Worm (Caenorhabditis elegans) whole organism, L4 larva: ENCODE data around the gene clhm-1.

Experiments used
- D1046.2 ChIP-seq: fragments of 200-800 bp; sonication (Bioruptor generic); IDR thresholded peaks from 2 replicates; pipeline ENCODE4 v1.3.6; 2022; ENCODE audit warnings: missing genetic modification characterization, missing compliant biosample characterization
- F10B5.3 ChIP-seq: sonication (generic microtip); optimal IDR thresholded peaks from 2 replicates; lab custom pipeline; 2016; ENCODE audit warnings: mild to moderate bottlenecking, missing genetic modification characterization, missing compliant biosample characterization
- F26F4.8 ChIP-seq: fragments of 200-800 bp; sonication (Bioruptor generic); conservative IDR thresholded peaks from 2 replicates; pipeline ENCODE4 v1.3.6; 2022; ENCODE audit warnings: missing genetic modification characterization, missing compliant biosample characterization
- F37D6.2 ChIP-seq: sonication (generic microtip); optimal IDR thresholded peaks from 2 replicates; lab custom pipeline; 2016; ENCODE audit warnings: mild to moderate bottlenecking, missing genetic modification characterization, missing compliant biosample characterization
- R02D3.7 ChIP-seq: fragments of 150-350 bp; sonication (generic microtip); optimal IDR thresholded peaks from 3 replicates; lab custom pipeline; 2014; ENCODE audit warnings: missing biosample characterization, missing genetic modification characterization
- T26A8.4 ChIP-seq: fragments of 200-800 bp; sonication (Bioruptor generic); IDR thresholded peaks from 2 replicates; pipeline ENCODE4 v1.3.6; 2022; ENCODE audit warnings: missing genetic modification characterization, missing compliant biosample characterization
- Y75B8A.6 ChIP-seq: fragments of 200-800 bp; sonication (Bioruptor generic); IDR thresholded peaks from 2 replicates; pipeline ENCODE4 v1.3.6; 2022; ENCODE audit warnings: missing genetic modification reagents, missing genetic modification characterization, missing compliant biosample characterization
- ZK337.2 ChIP-seq: fragments of 200-800 bp; sonication (Bioruptor generic); IDR thresholded peaks from 2 replicates; pipeline ENCODE4 v1.3.6; 2022; ENCODE audit warnings: missing genetic modification reagents, missing genetic modification characterization, missing compliant biosample characterization
- aha-1 ChIP-seq: fragments of 150-350 bp; peaks from one replicate; lab custom pipeline; 2014; ENCODE audit warnings: missing biosample characterization, missing genetic modification characterization
- aly-2 ChIP-seq: sonication (generic microtip); optimal IDR thresholded peaks from 2 replicates; lab custom pipeline; 2018; ENCODE audit warnings: missing biosample characterization, missing genetic modification characterization
- ama-1 ChIP-seq: fragments of 150-350 bp; optimal IDR thresholded peaks from 2 replicates; lab custom pipeline; 2014; ENCODE audit warnings: inconsistent platforms, mixed read lengths
- arid-1 ChIP-seq: fragments of 200-800 bp; sonication (Bioruptor generic); conservative IDR thresholded peaks from 2 replicates; pipeline ENCODE4 v1.3.6; 2022; ENCODE audit warnings: missing genetic modification reagents, missing genetic modification characterization, missing compliant biosample characterization
- ceh-20 ChIP-seq: fragments of 200-800 bp; sonication (Bioruptor generic); IDR thresholded peaks from 2 replicates; pipeline ENCODE4 v1.3.6; 2022; ENCODE audit warnings: missing genetic modification reagents, missing genetic modification characterization, missing compliant biosample characterization
- ceh-44 ChIP-seq: fragments of 200-800 bp; sonication (Bioruptor generic); IDR thresholded peaks from 2 replicates; pipeline ENCODE4 v1.3.6; 2022; ENCODE audit warnings: missing genetic modification reagents, missing genetic modification characterization, missing compliant biosample characterization
- cey-2 ChIP-seq: sonication (generic microtip); optimal IDR thresholded peaks from 3 replicates; lab custom pipeline; 2017; ENCODE audit warnings: missing genetic modification characterization, mild to moderate bottlenecking, missing compliant biosample characterization, antibody characterized with exemption, borderline replicate concordance; ENCODE audit not compliant: insufficient read depth
- daf-8 ChIP-seq: fragments of 200-800 bp; sonication (Bioruptor generic); IDR thresholded peaks from 2 replicates; pipeline ENCODE4 v1.3.6; 2022; ENCODE audit warnings: missing genetic modification characterization, missing compliant biosample characterization
- dve-1 ChIP-seq: sonication (generic microtip); optimal IDR thresholded peaks from 2 replicates; lab custom pipeline; 2017; ENCODE audit warnings: antibody characterized with exemption, mild to moderate bottlenecking, missing genetic modification characterization, missing compliant biosample characterization; ENCODE audit not compliant: insufficient read depth
- egl-43 ChIP-seq: fragments of 200-800 bp; sonication (Bioruptor generic); IDR thresholded peaks from 2 replicates; pipeline ENCODE4 v1.3.6; 2022; ENCODE audit warnings: missing genetic modification reagents, missing genetic modification characterization, missing compliant biosample characterization
- fkh-10 ChIP-seq: fragments of 150-350 bp; optimal IDR thresholded peaks from 2 replicates; lab custom pipeline; 2014; ENCODE audit warnings: missing biosample characterization, missing genetic modification reagents, missing genetic modification characterization
- hif-1 ChIP-seq, 2 experiments: sonication (generic microtip); optimal IDR thresholded peaks; 2 replicates each; lab custom pipeline; 2016 to 2017; ENCODE audit warnings: missing compliant biosample characterization in 2 of 2, missing genetic modification characterization in 2 of 2, missing genetic modification reagents in 2 of 2, missing genotype in 2 of 2, mild to moderate bottlenecking in 1 of 2
- hlh-30 ChIP-seq: sonication (generic microtip); optimal IDR thresholded peaks from 2 replicates; lab custom pipeline; 2017; ENCODE audit warnings: antibody characterized with exemption, mild to moderate bottlenecking, missing genetic modification characterization, missing compliant biosample characterization; ENCODE audit not compliant: insufficient read depth
- hmg-1.1 ChIP-seq: fragments of 200-800 bp; sonication (Bioruptor generic); IDR thresholded peaks from 2 replicates; pipeline ENCODE4 v1.3.6; 2022; ENCODE audit warnings: missing genetic modification reagents, missing genetic modification characterization, missing compliant biosample characterization
- jun-1 ChIP-seq: fragments of 150-350 bp; optimal IDR thresholded peaks from 2 replicates; lab custom pipeline; 2014; ENCODE audit warnings: missing biosample characterization, missing genetic modification reagents, missing genetic modification characterization
- lim-7 ChIP-seq: fragments of 200-800 bp; sonication (Bioruptor generic); IDR thresholded peaks from 2 replicates; pipeline ENCODE4 v1.3.6; 2022; ENCODE audit warnings: missing genetic modification characterization, missing compliant biosample characterization
- lin-29 ChIP-seq: fragments of 200-800 bp; sonication (Bioruptor generic); IDR thresholded peaks from 2 replicates; pipeline ENCODE4 v1.3.6; 2022; ENCODE audit warnings: missing genetic modification reagents, missing genetic modification characterization, missing compliant biosample characterization
- lin-38 ChIP-seq: fragments of 200-800 bp; sonication (Bioruptor generic); IDR thresholded peaks from 2 replicates; pipeline ENCODE4 v1.3.6; 2022; ENCODE audit warnings: missing genetic modification reagents, missing genetic modification characterization, missing compliant biosample characterization
- lin-39 ChIP-seq: fragments of 150-350 bp; optimal IDR thresholded peaks from 2 replicates; lab custom pipeline; 2014; ENCODE audit warnings: missing biosample characterization, missing genetic modification reagents, missing genetic modification characterization
- lir-3 ChIP-seq: sonication (generic microtip); optimal IDR thresholded peaks from 2 replicates; lab custom pipeline; 2016; ENCODE audit warnings: mild to moderate bottlenecking, missing genetic modification characterization, missing compliant biosample characterization
- lsy-2 ChIP-seq, 2 experiments: fragments of 150-350 bp in 1 of 2; sonication (generic microtip) in 1 of 2; optimal IDR thresholded peaks; 2 replicates each; lab custom pipeline; 2014 to 2017; ENCODE audit warnings: missing biosample characterization in 2 of 2, missing genetic modification characterization in 2 of 2
- madf-5 ChIP-seq, 2 experiments: fragments of 200-800 bp; sonication (Bioruptor generic); IDR thresholded peaks; 2 replicates each; pipeline ENCODE4 v1.3.6; 2022; ENCODE audit warnings: missing compliant biosample characterization in 2 of 2, missing genetic modification characterization in 2 of 2
- mdl-1 ChIP-seq, 2 experiments: fragments of 150-350 bp in 1 of 2; sonication (generic microtip) in 1 of 2; optimal IDR thresholded peaks; 2 replicates each; lab custom pipeline; 2014 to 2017; ENCODE audit warnings: missing biosample characterization in 2 of 2, missing genetic modification characterization in 2 of 2
- mdt-29 ChIP-seq: fragments of 200-800 bp; sonication (Bioruptor generic); IDR thresholded peaks from 2 replicates; pipeline ENCODE4 v1.3.6; 2022; ENCODE audit warnings: missing genetic modification reagents, missing genetic modification characterization, missing compliant biosample characterization
- mep-1 ChIP-seq: fragments of 150-350 bp; sonication (generic microtip); optimal IDR thresholded peaks from 3 replicates; lab custom pipeline; 2014; ENCODE audit warnings: missing biosample characterization, missing genetic modification characterization
- mes-2 ChIP-seq: sonication (generic microtip); optimal IDR thresholded peaks from 2 replicates; lab custom pipeline; 2016; ENCODE audit warnings: missing genotype, mild to moderate bottlenecking, missing genetic modification characterization, missing compliant biosample characterization; ENCODE audit not compliant: poor library complexity, severe bottlenecking
- nhr-10 ChIP-seq: fragments of 150-350 bp; optimal IDR thresholded peaks from 2 replicates; lab custom pipeline; 2014; ENCODE audit warnings: missing biosample characterization, missing genetic modification characterization
- nhr-102 ChIP-seq: sonication (generic microtip); optimal IDR thresholded peaks from 2 replicates; lab custom pipeline; 2016; ENCODE audit warnings: mild to moderate bottlenecking, missing genetic modification characterization, moderate library complexity, missing compliant biosample characterization
- nhr-111 ChIP-seq: fragments of 200-800 bp; sonication (Bioruptor generic); optimal IDR thresholded peaks from 2 replicates; lab custom pipeline; 2018; ENCODE audit warnings: mild to moderate bottlenecking, missing genetic modification characterization, missing compliant biosample characterization
- nhr-28 ChIP-seq: fragments of 150-350 bp; optimal IDR thresholded peaks from 2 replicates; lab custom pipeline; 2014; ENCODE audit warnings: missing biosample characterization, missing genetic modification characterization
- nhr-48 ChIP-seq: sonication (generic microtip); optimal IDR thresholded peaks from 2 replicates; lab custom pipeline; 2016; ENCODE audit warnings: mild to moderate bottlenecking, missing genetic modification characterization, missing compliant biosample characterization
- nhr-76 ChIP-seq: fragments of 150-350 bp; optimal IDR thresholded peaks from 2 replicates; lab custom pipeline; 2014; ENCODE audit warnings: missing biosample characterization, missing genetic modification characterization
- nhr-77 ChIP-seq: fragments of 150-350 bp; optimal IDR thresholded peaks from 2 replicates; lab custom pipeline; 2014; ENCODE audit warnings: missing biosample characterization, missing genetic modification characterization
- pqm-1 ChIP-seq: sonication (generic microtip); optimal IDR thresholded peaks from 2 replicates; lab custom pipeline; 2017; ENCODE audit warnings: missing biosample characterization, missing genetic modification characterization
- sdz-12 ChIP-seq: fragments of 200-800 bp; sonication (Bioruptor generic); optimal IDR thresholded peaks from 2 replicates; lab custom pipeline; 2018; ENCODE audit warnings: mild to moderate bottlenecking, missing genetic modification characterization, missing compliant biosample characterization
- snpc-4 ChIP-seq: fragments of 150-350 bp; optimal IDR thresholded peaks from 2 replicates; lab custom pipeline; 2014; ENCODE audit warnings: missing biosample characterization, missing genetic modification characterization
- vab-7 ChIP-seq: fragments of 200-800 bp; sonication (Bioruptor generic); IDR thresholded peaks from 2 replicates; pipeline ENCODE4 v1.3.6; 2022; ENCODE audit warnings: missing genetic modification reagents, missing genetic modification characterization, missing compliant biosample characterization
- zfp-3 ChIP-seq: fragments of 200-800 bp; sonication (Bioruptor generic); conservative IDR thresholded peaks from 2 replicates; pipeline ENCODE4 v1.3.6; 2022; ENCODE audit warnings: missing genetic modification reagents, missing genetic modification characterization, missing compliant biosample characterization
- ztf-11 ChIP-seq: fragments of 150-350 bp; optimal IDR thresholded peaks from 2 replicates; lab custom pipeline; 2014; ENCODE audit warnings: missing biosample characterization, missing genetic modification characterization
- ztf-7 ChIP-seq: fragments of 150-350 bp; optimal IDR thresholded peaks from 2 replicates; lab custom pipeline; 2014; ENCODE audit warnings: missing biosample characterization, missing genetic modification characterization

clhm-1 gene

DNA sequence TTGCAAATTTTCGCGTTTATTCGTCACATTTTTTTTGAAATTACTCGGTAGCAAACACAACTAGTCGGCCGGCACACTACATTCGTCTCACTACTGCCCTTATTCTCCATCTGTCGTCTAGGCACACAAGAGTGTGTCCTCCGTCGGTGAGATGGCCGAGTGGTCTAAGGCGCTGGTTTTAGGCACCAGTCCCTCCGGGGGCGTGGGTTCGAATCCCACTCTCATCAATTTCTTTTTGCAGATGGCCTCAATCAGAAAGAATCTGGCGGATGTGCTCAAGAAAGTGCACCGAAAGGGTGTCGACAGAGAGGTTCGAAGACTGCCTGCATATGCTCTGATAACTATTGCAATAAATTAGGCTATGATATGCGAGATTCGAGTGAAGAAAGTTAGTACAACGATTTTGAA lies 17.7 kb downstream of the clhm-1 start (continued):
- TF ChIP-seq F37D6.2 (peak; percentile 39), nhr-10 (tag; lab: Kevin White, UChicago) (no peak), egl-43 (GFP tag; lab: Robert Waterston, UW) (peak; percentile 94), hlh-30 (tag; lab: Kevin White, UChicago) (peak; percentile 34), ztf-7 (tag; lab: Kevin White, UChicago) (peak; percentile 5), ztf-11 (tag; lab: Kevin White, UChicago) (no peak), lin-39 (tag; lab: Kevin White, UChicago) (no peak), ceh-20 (GFP tag; lab: Robert Waterston, UW) (peak; percentile 70), R02D3.7 (tag; lab: Kevin White, UChicago) (no peak), lin-29 (GFP tag; lab: Robert Waterston, UW) (peak; percentile 59; the same call in 1 of the 2 replicates), ceh-44 (no peak), ama-1 (lab: Kevin White, UChicago) (peak; percentile 64), daf-8 (no peak), fkh-10 (GFP tag; lab: Kevin White, UChicago) (peak; percentile 17), mes-2 (peak; percentile 78), hmg-1.1 (GFP tag; lab: Robert Waterston, UW) (peak; percentile 89), nhr-111 (GFP tag; lab: Kevin White, UChicago) (peak; percentile 52), D1046.2 (GFP tag; lab: Robert Waterston, UW) (peak; percentile 60; the same call in 1 of the 2 replicates), F26F4.8 (GFP tag; lab: Robert Waterston, UW) (peak; percentile 56; the same call in 1 of the 2 replicates), ZK337.2 (GFP tag; lab: Robert Waterston, UW) (peak; percentile 66; the same call in 1 of the 2 replicates), sdz-12 (GFP tag; lab: Kevin White, UChicago) (peak; percentile 83), nhr-77 (tag; lab: Kevin White, UChicago) (peak; percentile 56), mep-1 (tag; lab: Kevin White, UChicago) (peak; percentile 80), lin-38 (GFP tag; lab: Robert Waterston, UW) (peak; percentile 68), lim-7 (GFP tag; lab: Robert Waterston, UW) (peak; percentile 85), mdt-29 (GFP tag; lab: Robert Waterston, UW) (peak; percentile 65; the same call in 1 of the 2 replicates), mdl-1 (tag; optimal IDR thresholded peaks at IDR 0.05; lab: Kevin White, UChicago) (peak in 1 of 2 experiments; percentile 28), zfp-3 (peak; percentile 68; the same call in 1 of the 2 replicates), Y75B8A.6 (GFP tag; lab: Robert Waterston, UW) (no peak), snpc-4 (tag; lab: Kevin White, UChicago) (no peak), lir-3 (peak; percentile 11), jun-1 (peak; percentile 16), hif-1 (tag; optimal IDR thresholded peaks at IDR 0.05; lab: Kevin White, UChicago) (peak; percentile 19 to 58)

DNA sequence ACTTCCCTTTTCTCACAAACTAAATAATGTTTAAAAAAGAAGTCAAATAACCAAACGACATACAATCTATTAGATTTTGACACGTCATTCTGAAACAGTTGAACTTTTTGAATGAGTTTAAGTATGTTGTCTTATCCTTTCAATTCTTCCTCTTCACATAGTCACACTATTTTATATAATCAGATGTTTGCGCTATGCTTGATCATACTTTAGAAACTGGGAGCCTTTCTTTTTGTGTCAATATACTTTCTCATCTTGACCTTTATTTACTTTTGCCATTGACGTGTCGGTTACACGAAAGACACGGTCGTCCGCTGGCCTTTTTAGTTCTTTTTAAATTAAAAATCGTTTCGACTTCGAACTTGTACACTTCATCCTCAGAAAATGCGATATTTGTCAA lies 18.9 kb downstream of the clhm-1 start, which contains the start of gene C04A2.15:
TSS of gene C04A2.15 (plus strand) at position 299 of the 400 bp plus-strand sequence.
- TF ChIP-seq aha-1 (tag; lab: Kevin White, UChicago) (peak; percentile 21), nhr-102 (no peak)

DNA sequence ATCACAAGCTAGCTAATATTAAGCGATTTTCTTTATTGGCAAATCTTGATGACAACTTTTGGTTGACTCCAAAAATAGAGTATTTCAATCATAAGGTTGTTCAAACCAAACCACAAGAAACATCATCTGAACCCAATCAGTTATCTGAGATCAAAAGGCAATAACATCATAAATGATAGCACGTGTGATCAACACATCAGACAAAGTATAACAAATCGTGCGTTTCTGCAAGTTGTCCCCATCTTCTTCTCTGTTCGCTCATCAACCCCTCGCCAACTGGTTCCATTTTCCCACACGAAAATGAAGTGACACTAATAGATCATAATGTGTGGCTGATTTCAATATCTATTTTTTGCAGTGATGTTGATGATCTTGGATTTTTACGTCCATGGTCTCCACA lies 21.5 kb downstream of the clhm-1 start:
- TF ChIP-seq T26A8.4 (GFP tag; lab: Robert Waterston, UW) = 0 out of 2 replicates have a peak, but pooled peaks have one; percentile 20
- no peak for TF ChIP-seq lim-7 (GFP tag; lab: Robert Waterston, UW)
- TF ChIP-seq nhr-76 (tag; lab: Kevin White, UChicago) = peak; percentile 3
- TF ChIP-seq nhr-77 (tag; lab: Kevin White, UChicago) = peak; percentile 76
- TF ChIP-seq lsy-2 (tag; optimal IDR thresholded peaks at IDR 0.05; lab: Kevin White, UChicago) = peak; percentile 25 to 61
- TF ChIP-seq madf-5 (GFP tag; IDR thresholded peaks at IDR 0.05; lab: Robert Waterston, UW) = no peak
- TF ChIP-seq pqm-1 = no peak
- TF ChIP-seq F10B5.3 (tag; lab: Kevin White, UChicago) = no peak
- TF ChIP-seq daf-8 = no peak
- peak; percentile 17 for TF ChIP-seq dve-1 (tag; lab: Kevin White, UChicago)
- TF ChIP-seq vab-7 (GFP tag; lab: Robert Waterston, UW) = no peak
- TF ChIP-seq hmg-1.1 (GFP tag; lab: Robert Waterston, UW) = 0 out of 2 replicates have a peak, but pooled peaks have one; percentile 13
- TF ChIP-seq mep-1 (tag; lab: Kevin White, UChicago) = peak; percentile 54
- peak; percentile 84 for TF ChIP-seq cey-2
- TF ChIP-seq aha-1 (tag; lab: Kevin White, UChicago) = peak; percentile 97
- peak; percentile 73 to 97 for TF ChIP-seq mdl-1 (tag; optimal IDR thresholded peaks at IDR 0.05; lab: Kevin White, UChicago)
- TF ChIP-seq aly-2 (tag; lab: Kevin White, UChicago) = no peak
- TF ChIP-seq nhr-28 (tag; lab: Kevin White, UChicago) = peak; percentile 94
- no peak for TF ChIP-seq arid-1 (GFP tag; lab: Robert Waterston, UW)
- peak; percentile 81 for TF ChIP-seq nhr-48 (tag; lab: Kevin White, UChicago)
